Worm (Caenorhabditis elegans) whole organism, L4 larva: ENCODE measurements around the gene pus-1.

ENCODE experiments used
- F37D6.2 ChIP-seq: sonication (generic microtip); optimal IDR thresholded peaks from 2 replicates; lab custom pipeline; 2016; ENCODE audit warnings: mild to moderate bottlenecking, missing genetic modification characterization, missing compliant biosample characterization
- F49E8.2 ChIP-seq: sonication (generic microtip); optimal IDR thresholded peaks from 2 replicates; lab custom pipeline; 2016; ENCODE audit warnings: missing compliant biosample characterization, mild to moderate bottlenecking, missing genetic modification characterization, borderline replicate concordance
- R02D3.7 ChIP-seq: fragments of 150-350 bp; sonication (generic microtip); optimal IDR thresholded peaks from 3 replicates; lab custom pipeline; 2014; ENCODE audit warnings: missing biosample characterization, missing genetic modification characterization
- T20F7.1 ChIP-seq: fragments of 200-800 bp; sonication (Bioruptor generic); optimal IDR thresholded peaks from 2 replicates; lab custom pipeline; 2018; ENCODE audit warnings: mild to moderate bottlenecking, missing genetic modification characterization, missing compliant biosample characterization
- T26A8.4 ChIP-seq: fragments of 200-800 bp; sonication (Bioruptor generic); IDR thresholded peaks from 2 replicates; pipeline ENCODE4 v1.3.6; 2022; ENCODE audit warnings: missing genetic modification characterization, missing compliant biosample characterization
- Y48G9A.11 ChIP-seq: fragments of 200-800 bp; sonication (Bioruptor generic); IDR thresholded peaks from 2 replicates; pipeline ENCODE4 v1.3.6; 2022; ENCODE audit warnings: missing genetic modification reagents, missing genetic modification characterization, missing compliant biosample characterization
- Y5F2A.4 ChIP-seq: fragments of 200-800 bp; sonication (Bioruptor generic); optimal IDR thresholded peaks from 2 replicates; lab custom pipeline; 2018; ENCODE audit warnings: mild to moderate bottlenecking, missing genetic modification characterization, missing compliant biosample characterization
- Y75B8A.6 ChIP-seq: fragments of 200-800 bp; sonication (Bioruptor generic); IDR thresholded peaks from 2 replicates; pipeline ENCODE4 v1.3.6; 2022; ENCODE audit warnings: missing genetic modification reagents, missing genetic modification characterization, missing compliant biosample characterization
- aha-1 ChIP-seq: fragments of 150-350 bp; peaks from one replicate; lab custom pipeline; 2014; ENCODE audit warnings: missing biosample characterization, missing genetic modification characterization
- arid-1 ChIP-seq: fragments of 200-800 bp; sonication (Bioruptor generic); conservative IDR thresholded peaks from 2 replicates; pipeline ENCODE4 v1.3.6; 2022; ENCODE audit warnings: missing genetic modification reagents, missing genetic modification characterization, missing compliant biosample characterization
- ceh-32 ChIP-seq: sonication (generic microtip); optimal IDR thresholded peaks from 2 replicates; lab custom pipeline; 2016; ENCODE audit warnings: mild to moderate bottlenecking, missing genetic modification characterization, missing compliant biosample characterization; ENCODE audit not compliant: poor library complexity
- ces-1 ChIP-seq: fragments of 150-350 bp; sonication (generic microtip); optimal IDR thresholded peaks from 4 replicates; lab custom pipeline; 2014; ENCODE audit warnings: missing biosample characterization, missing genetic modification reagents, missing genetic modification characterization
- daf-8 ChIP-seq: fragments of 200-800 bp; sonication (Bioruptor generic); IDR thresholded peaks from 2 replicates; pipeline ENCODE4 v1.3.6; 2022; ENCODE audit warnings: missing genetic modification characterization, missing compliant biosample characterization
- dmd-6 ChIP-seq: fragments of 200-800 bp; sonication (Bioruptor generic); IDR thresholded peaks from 2 replicates; pipeline ENCODE4 v1.3.6; 2022; ENCODE audit warnings: missing genetic modification reagents, missing genetic modification characterization, missing compliant biosample characterization
- dmd-8 ChIP-seq: fragments of 200-800 bp; sonication (Bioruptor generic); IDR thresholded peaks from 2 replicates; pipeline ENCODE4 v1.3.6; 2022; ENCODE audit warnings: missing genetic modification characterization, missing compliant biosample characterization
- dmd-9 ChIP-seq: fragments of 200-800 bp; sonication (Bioruptor generic); IDR thresholded peaks from 2 replicates; pipeline ENCODE4 v1.3.6; 2022; ENCODE audit warnings: missing genetic modification reagents, missing genetic modification characterization, missing compliant biosample characterization
- dpl-1 ChIP-seq: fragments of 150-350 bp; optimal IDR thresholded peaks from 2 replicates; lab custom pipeline; 2014; ENCODE audit warnings: missing biosample characterization, missing genetic modification reagents, missing genetic modification characterization
- duxl-1 ChIP-seq: sonication (generic microtip); optimal IDR thresholded peaks from 2 replicates; lab custom pipeline; 2016; ENCODE audit warnings: mild to moderate bottlenecking, missing genetic modification characterization, moderate library complexity, missing compliant biosample characterization; ENCODE audit not compliant: poor library complexity
- egl-43 ChIP-seq: fragments of 200-800 bp; sonication (Bioruptor generic); IDR thresholded peaks from 2 replicates; pipeline ENCODE4 v1.3.6; 2022; ENCODE audit warnings: missing genetic modification reagents, missing genetic modification characterization, missing compliant biosample characterization
- fos-1 ChIP-seq: fragments of 150-350 bp; optimal IDR thresholded peaks from 2 replicates; lab custom pipeline; 2014; ENCODE audit warnings: missing biosample characterization, missing genetic modification characterization
- hif-1 ChIP-seq, 2 experiments: sonication (generic microtip); optimal IDR thresholded peaks; 2 replicates each; lab custom pipeline; 2016 to 2017; ENCODE audit warnings: missing compliant biosample characterization in 2 of 2, missing genetic modification characterization in 2 of 2, missing genetic modification reagents in 2 of 2, missing genotype in 2 of 2, mild to moderate bottlenecking in 1 of 2
- hlh-11 ChIP-seq: fragments of 200-800 bp; sonication (Bioruptor generic); optimal IDR thresholded peaks from 2 replicates; lab custom pipeline; 2018; ENCODE audit warnings: mild to moderate bottlenecking, missing genetic modification characterization, missing compliant biosample characterization
- hlh-30 ChIP-seq: sonication (generic microtip); optimal IDR thresholded peaks from 2 replicates; lab custom pipeline; 2017; ENCODE audit warnings: antibody characterized with exemption, mild to moderate bottlenecking, missing genetic modification characterization, missing compliant biosample characterization; ENCODE audit not compliant: insufficient read depth
- jun-1 ChIP-seq: fragments of 150-350 bp; optimal IDR thresholded peaks from 2 replicates; lab custom pipeline; 2014; ENCODE audit warnings: missing biosample characterization, missing genetic modification reagents, missing genetic modification characterization
- lim-7 ChIP-seq: fragments of 200-800 bp; sonication (Bioruptor generic); IDR thresholded peaks from 2 replicates; pipeline ENCODE4 v1.3.6; 2022; ENCODE audit warnings: missing genetic modification characterization, missing compliant biosample characterization
- lin-13 ChIP-seq: fragments of 150-350 bp; optimal IDR thresholded peaks from 2 replicates; lab custom pipeline; 2014; ENCODE audit warnings: missing biosample characterization, missing genetic modification reagents, missing genetic modification characterization
- lsy-2 ChIP-seq, 2 experiments: fragments of 150-350 bp in 1 of 2; sonication (generic microtip) in 1 of 2; optimal IDR thresholded peaks; 2 replicates each; lab custom pipeline; 2014 to 2017; ENCODE audit warnings: missing biosample characterization in 2 of 2, missing genetic modification characterization in 2 of 2
- mdl-1 ChIP-seq, 2 experiments: fragments of 150-350 bp in 1 of 2; sonication (generic microtip) in 1 of 2; optimal IDR thresholded peaks; 2 replicates each; lab custom pipeline; 2014 to 2017; ENCODE audit warnings: missing biosample characterization in 2 of 2, missing genetic modification characterization in 2 of 2
- mdt-29 ChIP-seq: fragments of 200-800 bp; sonication (Bioruptor generic); IDR thresholded peaks from 2 replicates; pipeline ENCODE4 v1.3.6; 2022; ENCODE audit warnings: missing genetic modification reagents, missing genetic modification characterization, missing compliant biosample characterization
- mxl-2 ChIP-seq: fragments of 200-800 bp; sonication (Bioruptor generic); conservative IDR thresholded peaks from 2 replicates; pipeline ENCODE4 v1.3.6; 2022; ENCODE audit warnings: missing genetic modification reagents, missing genetic modification characterization, missing compliant biosample characterization
- mxl-3 ChIP-seq: fragments of 200-800 bp; sonication (Bioruptor generic); optimal IDR thresholded peaks from 2 replicates; lab custom pipeline; 2018; ENCODE audit warnings: mild to moderate bottlenecking, missing genetic modification characterization, missing compliant biosample characterization
- nhr-102 ChIP-seq: sonication (generic microtip); optimal IDR thresholded peaks from 2 replicates; lab custom pipeline; 2016; ENCODE audit warnings: mild to moderate bottlenecking, missing genetic modification characterization, moderate library complexity, missing compliant biosample characterization
- nhr-28 ChIP-seq: fragments of 150-350 bp; optimal IDR thresholded peaks from 2 replicates; lab custom pipeline; 2014; ENCODE audit warnings: missing biosample characterization, missing genetic modification characterization
- php-3 ChIP-seq: fragments of 200-800 bp; sonication (Bioruptor generic); IDR thresholded peaks from 2 replicates; pipeline ENCODE4 v1.3.6; 2022; ENCODE audit warnings: missing genetic modification reagents, missing genetic modification characterization, missing compliant biosample characterization
- saeg-2 ChIP-seq: fragments of 200-800 bp; sonication (Bioruptor generic); IDR thresholded peaks from 2 replicates; pipeline ENCODE4 v1.3.6; 2022; ENCODE audit warnings: missing genetic modification reagents, missing genetic modification characterization, missing compliant biosample characterization
- set-16 ChIP-seq: fragments of 200-800 bp; sonication (Bioruptor generic); IDR thresholded peaks from 2 replicates; pipeline ENCODE4 v1.3.6; 2022; ENCODE audit warnings: missing genetic modification reagents, missing genetic modification characterization, missing compliant biosample characterization
- snpc-1.2 ChIP-seq: fragments of 200-800 bp; sonication (Bioruptor generic); IDR thresholded peaks from 2 replicates; pipeline ENCODE4 v1.3.6; 2022; ENCODE audit warnings: missing genetic modification reagents, missing genetic modification characterization, missing compliant biosample characterization
- tra-1 ChIP-seq: fragments of 200-800 bp; sonication (Bioruptor generic); IDR thresholded peaks from 2 replicates; pipeline ENCODE4 v1.3.6; 2022; ENCODE audit warnings: missing genetic modification reagents, missing genetic modification characterization, missing compliant biosample characterization
- unc-62 ChIP-seq, 3 experiments: fragments of 150-350 bp in 1 of 3; sonication (generic microtip); optimal IDR thresholded peaks in 2 of 3; peaks in 1 of 3; 1 replicate in 1 of 3; 2 replicates in 2 of 3; lab custom pipeline; 2014 to 2017; ENCODE audit warnings: missing biosample characterization in 3 of 3, missing genetic modification characterization in 3 of 3, missing genetic modification reagents in 3 of 3, missing genotype in 1 of 3
- zip-11 ChIP-seq: fragments of 200-800 bp; sonication (Bioruptor generic); IDR thresholded peaks from 2 replicates; pipeline ENCODE4 v1.3.6; 2022; ENCODE audit warnings: missing genetic modification characterization, missing compliant biosample characterization
- zip-2 ChIP-seq: fragments of 150-350 bp; optimal IDR thresholded peaks from 2 replicates; lab custom pipeline; 2014; ENCODE audit warnings: missing biosample characterization, missing genetic modification characterization
- ztf-11 ChIP-seq: fragments of 150-350 bp; optimal IDR thresholded peaks from 2 replicates; lab custom pipeline; 2014; ENCODE audit warnings: missing biosample characterization, missing genetic modification characterization

The pus-1 gene

DNA sequence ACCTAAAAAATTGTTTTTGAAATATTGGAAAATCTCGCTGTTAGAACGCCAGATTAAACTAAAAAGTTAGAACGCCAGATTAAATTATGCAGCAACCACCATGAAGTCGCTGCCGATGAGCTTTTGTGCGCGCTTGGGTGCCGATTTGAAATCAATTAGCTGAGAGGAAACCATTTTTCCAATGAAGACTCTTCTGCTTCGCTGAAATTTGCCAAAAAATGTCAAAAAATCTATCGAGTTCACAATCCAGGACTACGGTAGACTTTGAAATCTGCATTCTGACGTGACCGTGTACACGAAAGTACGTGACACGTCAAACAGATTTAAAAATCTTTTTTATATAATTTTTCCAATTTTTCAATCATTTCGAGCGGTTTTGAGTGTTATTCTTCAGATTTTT lies 5.8 kb downstream of the pus-1 start, which contains the start of gene immt-2:
Gene immt-2 (plus strand): TSS at position 301 of the 400 bp plus-strand sequence.
- no peak for TF ChIP-seq jun-1 (tag; lab: Kevin White, UChicago)
- no peak for TF ChIP-seq dpl-1 (GFP tag; lab: Kevin White, UChicago)
- TF ChIP-seq fos-1 (tag; lab: Kevin White, UChicago): no peak
- no peak for TF ChIP-seq mdl-1 (tag; optimal IDR thresholded peaks at IDR 0.05; lab: Kevin White, UChicago)
- TF ChIP-seq dmd-8 (GFP tag; lab: Robert Waterston, UW): no peak
- no peak for TF ChIP-seq T26A8.4 (GFP tag; lab: Robert Waterston, UW)
- no peak for TF ChIP-seq R02D3.7
- TF ChIP-seq hif-1 (tag; optimal IDR thresholded peaks at IDR 0.05; lab: Kevin White, UChicago): no peak
- no peak for TF ChIP-seq ces-1 (GFP tag; lab: Kevin White, UChicago)
- TF ChIP-seq php-3 (GFP tag; lab: Robert Waterston, UW): no peak
- TF ChIP-seq ztf-11: no peak
- no peak for TF ChIP-seq F37D6.2
- no peak for TF ChIP-seq egl-43 (GFP tag; lab: Robert Waterston, UW)
- TF ChIP-seq lin-13 (GFP tag; lab: Kevin White, UChicago): no peak
- no peak for TF ChIP-seq nhr-102 (tag; lab: Kevin White, UChicago)
- TF ChIP-seq saeg-2 (GFP tag; lab: Robert Waterston, UW): no peak
- no peak for TF ChIP-seq snpc-1.2 (GFP tag; lab: Robert Waterston, UW)
- TF ChIP-seq F49E8.2 (tag; lab: Kevin White, UChicago): no peak
- no peak for TF ChIP-seq Y75B8A.6 (GFP tag; lab: Robert Waterston, UW)
- TF ChIP-seq Y48G9A.11 (GFP tag; lab: Robert Waterston, UW): no peak

DNA sequence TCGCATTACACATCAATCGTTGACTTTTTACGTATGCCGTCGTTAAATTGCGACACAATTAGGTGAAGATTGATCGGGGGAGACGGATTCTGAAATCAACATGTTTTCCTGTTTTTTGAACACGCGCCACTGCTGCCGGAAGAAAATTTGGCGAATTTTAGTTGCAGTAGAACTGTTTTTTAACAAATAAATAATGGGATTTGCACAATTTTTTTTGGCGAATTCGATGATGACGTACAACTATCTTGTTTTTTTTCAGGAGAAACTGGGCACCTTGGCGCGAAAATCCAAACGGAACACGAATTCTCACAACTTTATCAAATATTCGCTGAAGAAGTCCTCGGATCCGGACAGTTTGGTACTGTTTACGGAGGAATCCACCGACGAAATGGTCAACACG lies 8.7 kb downstream of the pus-1 start:
- peak in 1 of 2 experiments; percentile 21 for TF ChIP-seq unc-62 (GFP tag; optimal IDR thresholded peaks at IDR 0.05 in 1 of 2; lab: Kevin White, UChicago)
- TF ChIP-seq unc-62 (tag; optimal IDR thresholded peaks at IDR 0.05; lab: Kevin White, UChicago): no peak
- TF ChIP-seq T20F7.1 (GFP tag; lab: Kevin White, UChicago): no peak
- TF ChIP-seq aha-1 (tag; lab: Kevin White, UChicago): peak; percentile 57

DNA sequence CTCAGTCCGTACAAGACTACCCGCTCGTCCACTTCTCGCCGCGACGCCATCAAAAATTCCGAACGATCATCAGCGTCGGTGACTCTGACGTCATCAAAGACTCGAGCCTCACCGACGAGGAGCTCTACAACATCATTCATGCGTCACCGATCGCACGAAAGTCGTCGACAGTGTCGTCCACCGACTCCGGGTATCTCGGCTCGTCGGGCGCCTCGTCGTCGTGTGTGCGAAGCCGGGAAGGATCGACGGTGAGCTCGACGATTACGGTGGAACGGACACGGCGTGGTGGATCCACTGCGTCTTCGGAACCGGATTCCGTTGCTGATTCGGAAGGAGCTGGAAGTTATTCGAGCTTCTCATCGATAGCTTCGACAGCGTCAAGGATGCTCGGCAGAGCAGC lies 9.9 kb downstream of the pus-1 start:
- TF ChIP-seq set-16 (peak; percentile 85), mxl-3 (GFP tag; lab: Kevin White, UChicago) (no peak)

DNA sequence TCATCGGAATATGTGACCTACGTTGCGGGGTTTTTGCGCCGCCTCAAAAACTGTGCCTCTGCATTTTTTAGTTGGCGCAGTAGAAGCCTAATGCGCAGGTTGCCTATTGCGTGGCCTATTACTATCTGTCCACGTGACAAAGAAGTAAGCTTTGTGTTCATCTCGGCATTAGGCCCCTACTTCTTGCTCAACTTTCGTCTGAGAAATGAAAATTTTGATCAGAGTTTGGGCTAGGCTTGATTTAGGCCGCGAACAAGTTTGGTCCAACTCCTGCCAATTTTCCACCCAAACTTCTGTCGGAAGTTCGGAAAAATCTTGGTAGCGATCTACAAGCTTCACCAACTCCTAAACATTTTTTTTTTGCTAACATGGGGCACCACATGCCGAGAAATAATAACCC lies 12.8 kb downstream of the pus-1 start:
- TF ChIP-seq aha-1 (tag; lab: Kevin White, UChicago): peak; percentile 92
- no peak for TF ChIP-seq lim-7
- TF ChIP-seq F49E8.2 (tag; lab: Kevin White, UChicago): no peak

DNA sequence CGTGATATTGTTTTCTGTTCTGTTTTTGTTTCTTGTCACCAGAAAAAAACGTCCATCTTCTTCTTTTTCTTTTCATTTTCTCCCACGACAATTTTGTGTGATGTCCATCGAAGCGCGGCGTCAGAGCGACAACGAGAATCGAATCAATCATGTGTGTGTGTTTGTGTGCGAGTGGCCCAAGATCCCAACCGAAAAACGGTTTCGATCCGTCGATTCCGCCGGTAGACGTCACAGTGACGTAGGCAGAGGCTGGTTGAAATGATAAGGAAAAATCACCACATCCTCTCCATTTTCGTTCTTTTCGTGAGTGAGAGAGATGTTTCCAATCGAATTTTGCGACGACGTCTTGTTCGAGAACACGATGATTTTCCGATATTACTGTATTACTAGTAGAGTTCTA lies 14.2 kb downstream of the pus-1 start:
- no peak for TF ChIP-seq dmd-8 (GFP tag; lab: Robert Waterston, UW)
- TF ChIP-seq dmd-6 (GFP tag; lab: Robert Waterston, UW): no peak
- TF ChIP-seq zip-2 (tag; lab: Kevin White, UChicago): no peak
- no peak for TF ChIP-seq Y5F2A.4
- TF ChIP-seq nhr-28 (tag; lab: Kevin White, UChicago): peak; percentile 52
- TF ChIP-seq tra-1 (GFP tag; lab: Robert Waterston, UW): no peak
- TF ChIP-seq zip-11 (GFP tag; lab: Robert Waterston, UW): no peak
- no peak for TF ChIP-seq ceh-32
- no peak for TF ChIP-seq arid-1
- TF ChIP-seq lsy-2 (tag; optimal IDR thresholded peaks at IDR 0.05; lab: Kevin White, UChicago): no peak
- no peak for TF ChIP-seq F49E8.2 (tag; lab: Kevin White, UChicago)
- TF ChIP-seq duxl-1 (tag; lab: Kevin White, UChicago): peak; percentile 33
- TF ChIP-seq mxl-3 (GFP tag; lab: Kevin White, UChicago): no peak
- TF ChIP-seq daf-8: no peak
- no peak for TF ChIP-seq T26A8.4 (GFP tag; lab: Robert Waterston, UW)
- TF ChIP-seq snpc-1.2 (GFP tag; lab: Robert Waterston, UW): no peak
- no peak for TF ChIP-seq lim-7
- no peak for TF ChIP-seq dmd-9 (GFP tag; lab: Robert Waterston, UW)
- TF ChIP-seq hlh-11 (tag; lab: Kevin White, UChicago): peak; percentile 36
- TF ChIP-seq egl-43 (GFP tag; lab: Robert Waterston, UW): no peak
- TF ChIP-seq mdl-1 (tag; optimal IDR thresholded peaks at IDR 0.05; lab: Kevin White, UChicago): no peak
- TF ChIP-seq mdt-29 (GFP tag; lab: Robert Waterston, UW): no peak
- no peak for TF ChIP-seq mxl-2
- TF ChIP-seq hlh-30 (tag; lab: Kevin White, UChicago): peak; percentile 39
